Fruit fly (Drosophila melanogaster) whole organism, embryonic: ENCODE measurements around the gene CG9514.

Experiments
- B-H1 ChIP-seq: fragments of 200-800 bp; sonication (Bioruptor generic); IDR thresholded peaks from 3 replicates; pipeline ENCODE4 v1.3.6; 2022; ENCODE audit warnings: missing biosample characterization, missing genetic modification characterization
- CG10147 ChIP-seq: fragments of 200-800 bp; sonication (Bioruptor generic); optimal IDR thresholded peaks from 2 replicates; lab custom pipeline; 2019; ENCODE audit warnings: missing biosample characterization, mild to moderate bottlenecking, missing genetic modification characterization, moderate library complexity
- CG1024 ChIP-seq: fragments of 200-800 bp; sonication (Bioruptor generic); IDR thresholded peaks from 2 replicates; pipeline ENCODE4 v1.3.6; 2022; ENCODE audit warnings: missing biosample characterization, missing genetic modification characterization
- CG10366 ChIP-seq: fragments of 200-800 bp; sonication (Bioruptor generic); IDR thresholded peaks from 2 replicates; pipeline ENCODE4 v1.3.6; 2022; ENCODE audit warnings: missing biosample characterization, missing genetic modification characterization
- CG10462 ChIP-seq: fragments of 200-800 bp; sonication (Bioruptor generic); optimal IDR thresholded peaks from 2 replicates; lab custom pipeline; 2016; ENCODE audit warnings: missing biosample characterization, missing genetic modification characterization
- CG12155 ChIP-seq: fragments of 200-800 bp; sonication (Bioruptor generic); optimal IDR thresholded peaks from 3 replicates; lab custom pipeline; 2016; ENCODE audit warnings: missing biosample characterization, missing genetic modification characterization
- CG13894 ChIP-seq: fragments of 200-800 bp; sonication (Bioruptor generic); optimal IDR thresholded peaks from 3 replicates; lab custom pipeline; 2018; ENCODE audit warnings: missing biosample characterization, mild to moderate bottlenecking, missing genetic modification characterization, moderate library complexity
- CG14667 ChIP-seq: fragments of 200-800 bp; sonication (Bioruptor generic); IDR thresholded peaks from 2 replicates; pipeline ENCODE4 v1.3.6; 2022; ENCODE audit warnings: missing biosample characterization, missing genetic modification characterization
- CG15269 ChIP-seq: fragments of 200-800 bp; sonication (Bioruptor generic); optimal IDR thresholded peaks from 2 replicates; lab custom pipeline; 2018; ENCODE audit warnings: missing biosample characterization, mild to moderate bottlenecking, missing genetic modification characterization, moderate library complexity
- CG17568 ChIP-seq: fragments of 200-800 bp; sonication (Bioruptor generic); optimal IDR thresholded peaks from 2 replicates; lab custom pipeline; 2018; ENCODE audit warnings: missing biosample characterization, mild to moderate bottlenecking, missing genetic modification characterization, moderate library complexity
- CG17912 ChIP-seq: fragments of 200-800 bp; sonication (Bioruptor generic); optimal IDR thresholded peaks from 2 replicates; lab custom pipeline; 2018; ENCODE audit warnings: missing biosample characterization, mild to moderate bottlenecking, missing genetic modification characterization
- CG33213 ChIP-seq: fragments of 200-800 bp; sonication (Bioruptor generic); optimal IDR thresholded peaks from 3 replicates; lab custom pipeline; 2016; ENCODE audit warnings: missing biosample characterization, missing genetic modification characterization
- CG4617 ChIP-seq: fragments of 200-800 bp; sonication (Bioruptor generic); optimal IDR thresholded peaks from 3 replicates; lab custom pipeline; 2016; ENCODE audit warnings: missing biosample characterization, missing genetic modification characterization, borderline replicate concordance
- CG8089 ChIP-seq: fragments of 200-800 bp; sonication (Bioruptor generic); optimal IDR thresholded peaks from 3 replicates; lab custom pipeline; 2016; ENCODE audit warnings: missing biosample characterization, missing genetic modification characterization
- CG9437 ChIP-seq: fragments of 200-800 bp; sonication (Bioruptor generic); optimal IDR thresholded peaks from 2 replicates; lab custom pipeline; 2018; ENCODE audit warnings: missing biosample characterization, mild to moderate bottlenecking, missing genetic modification characterization
- CG9797 ChIP-seq: fragments of 200-800 bp; sonication (Bioruptor generic); optimal IDR thresholded peaks from 3 replicates; lab custom pipeline; 2018; ENCODE audit warnings: missing biosample characterization, mild to moderate bottlenecking, missing genetic modification characterization
- Dbx ChIP-seq: fragments of 200-800 bp; sonication (Bioruptor generic); IDR thresholded peaks from 3 replicates; pipeline ENCODE4 v1.3.6; 2022; ENCODE audit warnings: missing biosample characterization, missing genetic modification characterization
- Eip74EF ChIP-seq, 2 experiments: fragments of 200-800 bp in 1 of 2; fragments of >200 bp in 1 of 2; sonication (Bioruptor generic) in 1 of 2; optimal IDR thresholded peaks; 2 replicates each; lab custom pipeline; 2017 to 2019; ENCODE audit warnings: missing biosample characterization in 2 of 2, missing genetic modification characterization in 2 of 2, mild to moderate bottlenecking in 1 of 2, moderate library complexity in 1 of 2
- Med ChIP-seq: fragments of 200-800 bp; sonication (Bioruptor generic); peaks from one replicate; lab custom pipeline; 2016; ENCODE audit warnings: missing biosample characterization, missing genetic modification characterization, mild to moderate bottlenecking, inconsistent platforms, moderate library complexity
- Nf-YB ChIP-seq: fragments of 200-800 bp; sonication (Bioruptor generic); optimal IDR thresholded peaks from 3 replicates; lab custom pipeline; 2019; ENCODE audit warnings: missing biosample characterization, mild to moderate bottlenecking, missing genetic modification characterization, moderate library complexity
- Pdp1 ChIP-seq, 2 experiments: fragments of 200-800 bp; sonication (Bioruptor generic); optimal IDR thresholded peaks; 3 replicates each; lab custom pipeline; 2016; ENCODE audit warnings: missing biosample characterization in 2 of 2, missing genetic modification characterization in 2 of 2, mild to moderate bottlenecking in 1 of 2, moderate library complexity in 1 of 2
- Rfx ChIP-seq: fragments of 200-800 bp; sonication (Bioruptor generic); IDR thresholded peaks from 2 replicates; pipeline ENCODE4 v1.3.6; 2022; ENCODE audit warnings: missing biosample characterization, missing genetic modification characterization
- Sin3A ChIP-seq: fragments of >200 bp; optimal IDR thresholded peaks from 2 replicates; lab custom pipeline; 2018
- Trl ChIP-seq, 3 experiments: fragments of >200 bp in 2 of 3; fragments of 200-800 bp in 1 of 3; sonication (Bioruptor generic) in 1 of 3; optimal IDR thresholded peaks; 2 replicates in 1 of 3; 3 replicates in 2 of 3; lab custom pipeline; 2016 to 2017; ENCODE audit warnings: missing biosample characterization in 1 of 3, missing genetic modification characterization in 1 of 3
- bbx ChIP-seq: fragments of 200-800 bp; sonication (Bioruptor generic); IDR thresholded peaks from 2 replicates; pipeline ENCODE4 v1.3.6; 2022; ENCODE audit warnings: missing biosample characterization, missing genetic modification characterization; ENCODE audit not compliant: partially characterized antibody
- cas ChIP-seq: fragments of 200-800 bp; sonication (Bioruptor generic); IDR thresholded peaks from 2 replicates; pipeline ENCODE4 v1.3.6; 2022; ENCODE audit warnings: missing biosample characterization, missing genetic modification characterization
- chinmo ChIP-seq: fragments of 200-800 bp; sonication (Bioruptor generic); IDR thresholded peaks from 4 replicates; pipeline ENCODE4 v1.3.6; 2022; ENCODE audit warnings: missing biosample characterization, missing genetic modification characterization; ENCODE audit not compliant: partially characterized antibody
- chm ChIP-seq: fragments of 200-800 bp; sonication (Bioruptor generic); IDR thresholded peaks from 2 replicates; pipeline ENCODE4 v1.3.6; 2022; ENCODE audit warnings: missing biosample characterization, missing genetic modification characterization
- ci ChIP-seq: fragments of 200-800 bp; sonication (Bioruptor generic); IDR thresholded peaks from 3 replicates; pipeline ENCODE4 v1.3.6; 2022; ENCODE audit warnings: missing biosample characterization, missing genetic modification characterization
- croc ChIP-seq: fragments of 200-800 bp; sonication (Bioruptor generic); conservative IDR thresholded peaks from 3 replicates; pipeline ENCODE4 v1.3.6; 2022; ENCODE audit warnings: missing biosample characterization, missing genetic modification characterization
- danr ChIP-seq: fragments of 200-800 bp; sonication (Bioruptor generic); IDR thresholded peaks from 2 replicates; pipeline ENCODE4 v1.3.6; 2022; ENCODE audit warnings: missing biosample characterization, missing genetic modification characterization
- dimm ChIP-seq: fragments of 200-800 bp; sonication (Bioruptor generic); IDR thresholded peaks from 2 replicates; pipeline ENCODE4 v1.3.6; 2022; ENCODE audit warnings: missing biosample characterization, missing genetic modification characterization
- eyg ChIP-seq: fragments of 200-800 bp; sonication (Bioruptor generic); optimal IDR thresholded peaks from 3 replicates; lab custom pipeline; 2016; ENCODE audit warnings: missing biosample characterization, missing genetic modification characterization
- fru ChIP-seq: fragments of >200 bp; optimal IDR thresholded peaks from 2 replicates; lab custom pipeline; 2017
- h ChIP-seq: fragments of >200 bp; optimal IDR thresholded peaks from 2 replicates; lab custom pipeline; 2017
- ham ChIP-seq: fragments of 200-800 bp; sonication (Bioruptor generic); IDR thresholded peaks from 2 replicates; pipeline ENCODE4 v1.3.6; 2022; ENCODE audit warnings: missing biosample characterization, missing genetic modification characterization
- hth ChIP-seq: fragments of >200 bp; optimal IDR thresholded peaks from 2 replicates; lab custom pipeline; 2017; ENCODE audit warnings: inconsistent platforms
- ind ChIP-seq: fragments of 200-800 bp; sonication (Bioruptor generic); optimal IDR thresholded peaks from 3 replicates; lab custom pipeline; 2016; ENCODE audit warnings: missing biosample characterization, missing genetic modification characterization
- nom ChIP-seq: fragments of 200-800 bp; sonication (Bioruptor generic); optimal IDR thresholded peaks from 2 replicates; lab custom pipeline; 2017; ENCODE audit warnings: missing biosample characterization, missing genetic modification characterization, mild to moderate bottlenecking, moderate library complexity, missing genetic modification reagents
- oc ChIP-seq: fragments of 200-800 bp; sonication (Bioruptor generic); optimal IDR thresholded peaks from 2 replicates; lab custom pipeline; 2018; ENCODE audit warnings: missing biosample characterization, mild to moderate bottlenecking, missing genetic modification characterization, moderate library complexity
- onecut ChIP-seq: fragments of 200-800 bp; sonication (Bioruptor generic); IDR thresholded peaks from 2 replicates; pipeline ENCODE4 v1.3.6; 2022; ENCODE audit warnings: missing biosample characterization, missing genetic modification characterization
- otp ChIP-seq: fragments of 200-800 bp; sonication (Bioruptor generic); IDR thresholded peaks from 3 replicates; pipeline ENCODE4, ENCODE4 v1.3.6; 2022; ENCODE audit warnings: missing biosample characterization, missing genetic modification characterization
- pan ChIP-seq, 4 experiments: fragments of >200 bp in 3 of 4; fragments of 200-800 bp in 1 of 4; sonication (Bioruptor generic) in 1 of 4; optimal IDR thresholded peaks in 3 of 4; IDR thresholded peaks in 1 of 4; 2 replicates each; pipeline versions ENCODE4 v1.3.6 to Lab custom; 2017 to 2022; ENCODE audit warnings: missing biosample characterization in 2 of 4, missing genetic modification characterization in 2 of 4, mixed read lengths in 1 of 4
- pros ChIP-seq: fragments of 200-800 bp; sonication (Bioruptor generic); optimal IDR thresholded peaks from 3 replicates; lab custom pipeline; 2019; ENCODE audit warnings: missing biosample characterization, mild to moderate bottlenecking, missing genetic modification characterization, moderate library complexity
- pum ChIP-seq: fragments of 200-800 bp; sonication (Bioruptor generic); optimal IDR thresholded peaks from 2 replicates; lab custom pipeline; 2016; ENCODE audit warnings: missing biosample characterization, missing genetic modification characterization
- sd ChIP-seq: fragments of 200-800 bp; sonication (Bioruptor generic); optimal IDR thresholded peaks from 3 replicates; lab custom pipeline; 2018; ENCODE audit warnings: missing biosample characterization, mild to moderate bottlenecking, missing genetic modification characterization, moderate library complexity
- sens ChIP-seq: fragments of 200-800 bp; sonication (Bioruptor generic); peaks from one replicate; lab custom pipeline; 2016; ENCODE audit warnings: missing biosample characterization, missing genetic modification characterization
- slp2 ChIP-seq: fragments of 200-800 bp; sonication (Bioruptor generic); optimal IDR thresholded peaks from 2 replicates; lab custom pipeline; 2016; ENCODE audit warnings: missing biosample characterization, missing genetic modification characterization
- sqz ChIP-seq: fragments of 200-800 bp; sonication (Bioruptor generic); optimal IDR thresholded peaks from 3 replicates; lab custom pipeline; 2018; ENCODE audit warnings: missing biosample characterization, mild to moderate bottlenecking, missing genetic modification characterization
- tll ChIP-seq, 2 experiments: fragments of 200-800 bp in 1 of 2; fragments of >200 bp in 1 of 2; sonication (Bioruptor generic) in 1 of 2; optimal IDR thresholded peaks; 2 replicates each; lab custom pipeline; 2017 to 2019; ENCODE audit warnings: missing biosample characterization in 2 of 2, missing genetic modification characterization in 2 of 2, mild to moderate bottlenecking in 1 of 2, moderate library complexity in 1 of 2
- vvl ChIP-seq: fragments of 200-800 bp; sonication (Bioruptor generic); IDR thresholded peaks from 2 replicates; pipeline ENCODE4 v1.3.6; 2022; ENCODE audit warnings: missing biosample characterization, missing genetic modification characterization
- z ChIP-seq: fragments of 200-800 bp; sonication (Bioruptor generic); IDR thresholded peaks from 3 replicates; pipeline ENCODE4 v1.3.6; 2022; ENCODE audit warnings: missing biosample characterization, missing genetic modification characterization

CG9514 gene

dm6 chrX:14866911-14867310 is 29.8 kb downstream of the CG9514 start:
- TF ChIP-seq CG14667 (GFP tag; lab: Robert Waterston, UW) (no peak), CG4617 (GFP tag; lab: Kevin White, UChicago) (no peak), Nf-YB (GFP tag; lab: Kevin White, UChicago) (peak; percentile 6), nom (GFP tag; lab: Kevin White, UChicago) (no peak), Pdp1 (GFP tag; optimal IDR thresholded peaks at IDR 0.05; lab: Kevin White, UChicago) (peak in 1 of 2 experiments; percentile 68), hth (lab: Kevin White, UChicago) (no peak), bbx (GFP tag; lab: Robert Waterston, UW) (no peak), CG12155 (GFP tag; lab: Kevin White, UChicago) (no peak), Rfx (no peak), eyg (GFP tag; lab: Kevin White, UChicago) (no peak), CG17568 (GFP tag; lab: Kevin White, UChicago) (no peak), otp (GFP tag; lab: Robert Waterston, UW) (no peak), chinmo (0 out of 4 replicates have a peak, but pooled peaks have one; percentile 68), CG15269 (peak; percentile 42), oc (tag; lab: Kevin White, UChicago) (peak; percentile 20), dimm (no peak), sqz (peak; percentile 71), onecut (no peak), CG9437 (no peak), cas (GFP tag; lab: Robert Waterston, UW) (no peak), h (lab: Kevin White, UChicago) (no peak), CG17912 (GFP tag; lab: Kevin White, UChicago) (no peak), CG13894 (tag; lab: Kevin White, UChicago) (peak; percentile 50), danr (no peak), Trl (optimal IDR thresholded peaks at IDR 0.05; lab: Kevin White, UChicago) (no peak), Trl (GFP tag; optimal IDR thresholded peaks at IDR 0.05; lab: Kevin White, UChicago) (no peak), Sin3A (no peak)

dm6 chrX:14862494-14862893 is 34.2 kb downstream of the CG9514 start:
- TF ChIP-seq ham (GFP tag; lab: Robert Waterston, UW): no peak
- TF ChIP-seq pum: no peak
- no peak for TF ChIP-seq Eip74EF (GFP tag; optimal IDR thresholded peaks at IDR 0.05; lab: Kevin White, UChicago)
- TF ChIP-seq CG33213 (GFP tag; lab: Kevin White, UChicago): no peak
- peak; percentile 25 for TF ChIP-seq Med (GFP tag; lab: Kevin White, UChicago)
- no peak for TF ChIP-seq fru (lab: Kevin White, UChicago)
- TF ChIP-seq croc (GFP tag; lab: Robert Waterston, UW): no peak
- no peak for TF ChIP-seq CG10462 (GFP tag; lab: Kevin White, UChicago)
- no peak for TF ChIP-seq ci (GFP tag; lab: Robert Waterston, UW)
- peak; percentile 44 for TF ChIP-seq sd (tag; lab: Kevin White, UChicago)
- no peak for TF ChIP-seq B-H1 (GFP tag; lab: Robert Waterston, UW)
- no peak for TF ChIP-seq pros (GFP tag; lab: Kevin White, UChicago)
- peak in 1 of 2 experiments; percentile 59 for TF ChIP-seq Pdp1 (GFP tag; optimal IDR thresholded peaks at IDR 0.05; lab: Kevin White, UChicago)
- no peak for TF ChIP-seq ind (GFP tag; lab: Kevin White, UChicago)
- no peak for TF ChIP-seq CG10147 (GFP tag; lab: Kevin White, UChicago)
- peak; percentile 69 for TF ChIP-seq sens (GFP tag; lab: Kevin White, UChicago)
- TF ChIP-seq tll (GFP tag; optimal IDR thresholded peaks at IDR 0.05; lab: Kevin White, UChicago): no peak
- no peak for TF ChIP-seq CG10366
- TF ChIP-seq slp2 (GFP tag; lab: Kevin White, UChicago): no peak
- no peak for TF ChIP-seq Dbx (GFP tag; lab: Robert Waterston, UW)
- TF ChIP-seq CG9797: no peak
- no peak for TF ChIP-seq pan (optimal IDR thresholded peaks at IDR 0.05; lab: Kevin White, UChicago)
- no peak for TF ChIP-seq pan (GFP tag; optimal IDR thresholded peaks at IDR 0.05 in 1 of 2, IDR thresholded peaks at IDR 0.05 in 1 of 2)
- no peak for TF ChIP-seq chm (GFP tag; lab: Robert Waterston, UW)
- 0 out of 2 replicates have a peak, but pooled peaks have one; percentile 26 for TF ChIP-seq vvl (GFP tag; lab: Robert Waterston, UW)
- TF ChIP-seq CG8089: no peak
- TF ChIP-seq CG1024 (GFP tag; lab: Robert Waterston, UW): no peak
- no peak for TF ChIP-seq z
